Worm (Caenorhabditis elegans): Measurements from ENCODE around the gene fbxa-22.

- TF ChIP-seq ets-4 (tag; optimal IDR thresholded peaks at IDR 0.05), result no peak
- TF ChIP-seq pha-4 (tag; optimal IDR thresholded peaks at IDR 0.05), result no peak
- no peak for TF ChIP-seq ceh-9 (tag; optimal IDR thresholded peaks at IDR 0.05)
- no peak for TF ChIP-seq sox-4 (tag; optimal IDR thresholded peaks at IDR 0.05)
- no peak for TF ChIP-seq eyg-1 (tag; optimal IDR thresholded peaks at IDR 0.05)
- TF ChIP-seq tbx-7 (tag; optimal IDR thresholded peaks at IDR 0.05), result no peak
- no peak for TF ChIP-seq fkh-10 (GFP tag; optimal IDR thresholded peaks at IDR 0.05)
- no peak for TF ChIP-seq C38D4.7 (GFP tag; optimal IDR thresholded peaks at IDR 0.05)
- no peak for TF ChIP-seq unc-42 (tag; optimal IDR thresholded peaks at IDR 0.05)
- no peak for TF ChIP-seq ceh-14 (tag; optimal IDR thresholded peaks at IDR 0.05)
- no peak for TF ChIP-seq pqm-1 (tag; optimal IDR thresholded peaks at IDR 0.05)
- TF ChIP-seq F13H6.1 (tag; optimal IDR thresholded peaks at IDR 0.05), result no peak
- no peak for TF ChIP-seq ceh-30 (tag; optimal IDR thresholded peaks at IDR 0.05)
Observed at ce11 chrIII:907990-908389, 30.7 kb upstream of the fbxa-22 start.

Data from whole organism, late embryonic.